Fruit fly (Drosophila melanogaster): ENCODE measurements around the gene CG43198.

The CG43198 gene

DNA sequence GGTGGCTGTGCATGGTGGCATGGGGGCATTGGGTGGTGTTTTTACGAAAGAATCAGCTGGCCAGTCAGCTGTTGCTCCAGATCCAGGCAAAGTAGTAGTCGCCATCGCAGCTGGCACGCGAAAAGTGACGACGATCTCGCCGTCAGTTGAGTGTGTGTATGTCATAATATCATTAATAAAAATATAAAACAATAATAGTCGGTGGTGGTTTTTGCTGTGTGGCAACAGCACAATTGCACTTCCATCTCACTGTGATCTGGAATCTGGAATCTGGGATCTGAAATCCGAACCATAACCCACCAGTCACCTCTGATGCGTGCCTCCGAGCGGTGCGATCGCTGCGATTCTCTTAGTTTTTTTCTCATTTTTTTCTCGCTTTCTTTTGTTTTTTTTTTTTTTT, 34.8 kb downstream of the CG43198 start, which contains the start of gene rumpel:
rumpel (plus strand) TSS at position 301 of the 400 bp plus-strand sequence.
- TF ChIP-seq CG14655 (GFP tag; optimal IDR thresholded peaks at IDR 0.05) (no peak), CG8301 (tag; optimal IDR thresholded peaks at IDR 0.05) (no peak), Snoo (tag; optimal IDR thresholded peaks at IDR 0.05) (no peak), Pif1A (GFP tag; optimal IDR thresholded peaks at IDR 0.05) (no peak), CG13204 (GFP tag; optimal IDR thresholded peaks at IDR 0.05) (no peak), rn (GFP tag; IDR thresholded peaks at IDR 0.05) (no peak), gl (tag; optimal IDR thresholded peaks at IDR 0.05) (no peak), CG8159 (tag; optimal IDR thresholded peaks at IDR 0.05) (no peak), CG12605 (GFP tag; IDR thresholded peaks at IDR 0.05) (no peak), CG4496 (GFP tag; IDR thresholded peaks at IDR 0.05) (no peak), Ets98B (GFP tag; IDR thresholded peaks at IDR 0.05) (no peak), CG32121 (GFP tag; IDR thresholded peaks at IDR 0.05) (no peak), CG15710 (tag; optimal IDR thresholded peaks at IDR 0.05) (no peak), CG9948 (tag; optimal IDR thresholded peaks at IDR 0.05) (no peak), CG17806 (tag; optimal IDR thresholded peaks at IDR 0.05) (no peak), CG10348 (GFP tag; IDR thresholded peaks at IDR 0.05) (no peak), CG34367 (tag; optimal IDR thresholded peaks at IDR 0.05) (no peak), Pif1B (GFP tag; optimal IDR thresholded peaks at IDR 0.05) (no peak)

DNA sequence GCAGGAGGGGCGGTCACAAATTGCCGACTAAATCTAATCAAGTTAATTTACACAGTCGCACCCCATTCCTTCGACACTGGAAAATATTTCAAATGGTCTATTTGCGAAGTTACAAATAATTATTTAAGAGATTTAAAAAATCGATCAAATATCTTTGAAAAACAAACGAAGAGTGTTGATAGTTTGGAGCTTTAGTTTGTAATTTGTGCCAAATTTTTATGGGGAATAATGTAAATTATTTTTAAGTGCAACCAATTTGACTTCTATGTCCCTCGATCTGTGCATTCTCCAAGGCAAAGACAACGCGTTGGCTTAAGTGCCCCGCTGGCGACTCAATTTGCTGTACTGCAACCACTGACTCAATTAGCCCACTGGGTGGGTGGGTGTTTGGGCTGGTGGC, 35.3 kb downstream of the CG43198 start:
- no peak for TF ChIP-seq D1 (tag; optimal IDR thresholded peaks at IDR 0.05)
- TF ChIP-seq CG32121 (GFP tag; IDR thresholded peaks at IDR 0.05), result no peak
- TF ChIP-seq EcR (GFP tag; optimal IDR thresholded peaks at IDR 0.05), result no peak
- no peak for TF ChIP-seq CG34367 (tag; optimal IDR thresholded peaks at IDR 0.05)
- no peak for TF ChIP-seq CG14655 (GFP tag; optimal IDR thresholded peaks at IDR 0.05)
- no peak for TF ChIP-seq CG9948 (tag; optimal IDR thresholded peaks at IDR 0.05)
- TF ChIP-seq CG10348 (GFP tag; IDR thresholded peaks at IDR 0.05), result no peak
- no peak for TF ChIP-seq CG8159 (tag; optimal IDR thresholded peaks at IDR 0.05)

DNA sequence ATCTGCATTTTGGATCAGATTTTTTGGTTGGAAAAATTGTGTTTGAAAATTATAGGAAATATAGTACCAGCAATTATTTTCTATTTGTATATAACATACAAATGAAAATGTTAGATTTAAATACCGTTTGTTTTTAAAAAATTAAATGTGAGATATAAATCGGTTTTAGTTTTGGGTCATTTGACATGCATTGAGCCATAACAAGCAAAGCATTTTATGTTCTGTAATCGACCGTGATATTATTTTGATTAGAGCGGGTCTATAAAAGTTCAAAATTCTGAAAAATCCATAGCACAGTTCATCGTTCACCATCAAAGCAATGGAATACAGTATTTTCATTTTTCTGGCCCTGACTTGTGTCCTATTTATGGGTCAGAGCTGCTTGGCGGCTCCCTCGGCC, 36.2 kb downstream of the CG43198 start, which contains the start of gene CG34337:
CG34337 (plus strand) TSS at position 301 of the 400 bp plus-strand sequence.
- TF ChIP-seq CG8301 (tag; optimal IDR thresholded peaks at IDR 0.05), result no peak
- no peak for TF ChIP-seq Pif1A (GFP tag; optimal IDR thresholded peaks at IDR 0.05)
- no peak for TF ChIP-seq Pif1B (GFP tag; optimal IDR thresholded peaks at IDR 0.05)

DNA sequence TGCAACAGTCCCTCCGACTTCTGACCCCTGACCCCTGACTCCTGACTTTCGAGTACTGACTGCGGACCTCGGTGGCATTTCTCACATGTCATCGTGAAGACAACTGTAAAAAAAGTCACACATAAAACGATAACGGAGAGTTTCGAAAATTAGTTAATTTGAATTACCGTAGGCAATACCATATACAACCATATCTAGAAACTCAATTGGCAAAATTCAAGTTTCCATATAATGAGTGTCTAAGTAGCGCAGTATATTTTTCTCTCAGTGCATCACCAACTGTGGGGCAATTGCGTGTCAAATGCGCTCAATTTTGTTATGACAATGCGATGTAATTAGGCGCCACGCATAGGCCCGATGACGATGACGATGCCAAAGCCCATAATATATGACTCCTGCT, 38.1 kb downstream of the CG43198 start:
- no peak for TF ChIP-seq CG4496 (GFP tag; IDR thresholded peaks at IDR 0.05)
- no peak for TF ChIP-seq rn (GFP tag; IDR thresholded peaks at IDR 0.05)
- no peak for TF ChIP-seq Pif1B (GFP tag; optimal IDR thresholded peaks at IDR 0.05)
- no peak for TF ChIP-seq CG15710 (tag; optimal IDR thresholded peaks at IDR 0.05)
- TF ChIP-seq fd96Ca (GFP tag; IDR thresholded peaks at IDR 0.05), result no peak
- no peak for TF ChIP-seq Snoo (tag; optimal IDR thresholded peaks at IDR 0.05)
- no peak for TF ChIP-seq EcR (GFP tag; optimal IDR thresholded peaks at IDR 0.05)
- TF ChIP-seq CG34367 (tag; optimal IDR thresholded peaks at IDR 0.05), result no peak
- no peak for TF ChIP-seq CG10348 (GFP tag; IDR thresholded peaks at IDR 0.05)
- TF ChIP-seq CG8301 (tag; optimal IDR thresholded peaks at IDR 0.05), result no peak
- TF ChIP-seq CG9948 (tag; optimal IDR thresholded peaks at IDR 0.05), result no peak
- TF ChIP-seq Ets98B (GFP tag; IDR thresholded peaks at IDR 0.05), result no peak
- no peak for TF ChIP-seq CG13204 (GFP tag; optimal IDR thresholded peaks at IDR 0.05)

DNA sequence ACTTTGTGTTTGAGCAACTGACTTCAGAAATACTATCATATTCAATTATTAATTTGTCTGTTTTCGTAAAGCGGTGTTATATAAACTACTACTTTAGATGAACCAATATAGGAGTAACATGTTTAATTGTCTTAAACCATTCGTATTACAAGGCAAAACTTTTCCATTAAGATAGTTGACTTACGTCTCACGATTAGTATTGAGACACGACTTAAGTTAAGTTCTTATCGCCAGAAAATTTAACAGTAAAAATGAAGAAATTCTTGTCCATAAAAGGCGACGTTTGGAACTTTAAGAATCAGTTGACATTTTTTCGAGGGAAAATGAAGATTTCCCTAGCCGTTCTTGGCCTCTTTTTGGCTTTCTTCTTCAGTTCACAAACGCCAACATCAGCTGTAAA, 39.6 kb downstream of the CG43198 start, which contains the start of gene CG42705:
CG42705 (plus strand) TSS at position 301 of the 400 bp plus-strand sequence.
- no peak for TF ChIP-seq CG13204 (GFP tag; optimal IDR thresholded peaks at IDR 0.05)
- no peak for TF ChIP-seq CG34367 (tag; optimal IDR thresholded peaks at IDR 0.05)
- TF ChIP-seq CG10348 (GFP tag; IDR thresholded peaks at IDR 0.05), result no peak
- TF ChIP-seq EcR (GFP tag; optimal IDR thresholded peaks at IDR 0.05), result no peak
- TF ChIP-seq CG4496 (GFP tag; IDR thresholded peaks at IDR 0.05), result no peak
- no peak for TF ChIP-seq fd96Ca (GFP tag; IDR thresholded peaks at IDR 0.05)
- TF ChIP-seq CG15710 (tag; optimal IDR thresholded peaks at IDR 0.05), result no peak
- no peak for TF ChIP-seq Pif1A (GFP tag; optimal IDR thresholded peaks at IDR 0.05)
- TF ChIP-seq CG8301 (tag; optimal IDR thresholded peaks at IDR 0.05), result no peak
- no peak for TF ChIP-seq CG12605 (GFP tag; IDR thresholded peaks at IDR 0.05)
- no peak for TF ChIP-seq CG14655 (GFP tag; optimal IDR thresholded peaks at IDR 0.05)
- TF ChIP-seq CG8159 (tag; optimal IDR thresholded peaks at IDR 0.05), result no peak
- TF ChIP-seq Pif1B (GFP tag; optimal IDR thresholded peaks at IDR 0.05), result no peak
- TF ChIP-seq Snoo (tag; optimal IDR thresholded peaks at IDR 0.05), result no peak
- no peak for TF ChIP-seq CG17806 (tag; optimal IDR thresholded peaks at IDR 0.05)
- TF ChIP-seq CG9948 (tag; optimal IDR thresholded peaks at IDR 0.05), result no peak
- no peak for TF ChIP-seq gl (tag; optimal IDR thresholded peaks at IDR 0.05)

DNA sequence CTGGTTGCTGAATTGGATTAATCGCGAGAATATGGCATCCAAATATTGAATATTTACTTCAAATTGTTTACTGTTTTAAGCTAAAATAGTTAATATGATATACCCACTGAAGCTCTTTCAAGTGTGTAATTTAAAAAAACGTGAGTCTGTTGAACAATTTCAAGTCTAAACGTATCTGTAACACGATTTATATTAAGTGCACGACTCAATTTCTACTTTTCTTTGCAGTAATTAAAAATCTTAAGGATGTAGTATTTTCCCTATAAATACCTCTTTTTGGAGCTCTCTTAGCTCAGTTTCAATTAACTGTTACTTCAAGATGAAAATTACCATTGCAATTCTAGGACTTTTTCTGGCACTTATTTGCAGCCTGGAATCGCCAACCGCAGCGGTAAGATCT, 40.8 kb downstream of the CG43198 start, which contains the start of gene CG42704:
CG42704 (plus strand) TSS at position 301 of the 400 bp plus-strand sequence.
- TF ChIP-seq CG8301 (tag; optimal IDR thresholded peaks at IDR 0.05) (no peak), D1 (tag; optimal IDR thresholded peaks at IDR 0.05) (no peak), CG17806 (tag; optimal IDR thresholded peaks at IDR 0.05) (no peak), CG14655 (GFP tag; optimal IDR thresholded peaks at IDR 0.05) (no peak), Pif1B (GFP tag; optimal IDR thresholded peaks at IDR 0.05) (no peak), Pif1A (GFP tag; optimal IDR thresholded peaks at IDR 0.05) (no peak), CG34367 (tag; optimal IDR thresholded peaks at IDR 0.05) (no peak), rn (GFP tag; IDR thresholded peaks at IDR 0.05) (no peak), CG10348 (GFP tag; IDR thresholded peaks at IDR 0.05) (no peak), Ets98B (GFP tag; IDR thresholded peaks at IDR 0.05) (no peak)

DNA sequence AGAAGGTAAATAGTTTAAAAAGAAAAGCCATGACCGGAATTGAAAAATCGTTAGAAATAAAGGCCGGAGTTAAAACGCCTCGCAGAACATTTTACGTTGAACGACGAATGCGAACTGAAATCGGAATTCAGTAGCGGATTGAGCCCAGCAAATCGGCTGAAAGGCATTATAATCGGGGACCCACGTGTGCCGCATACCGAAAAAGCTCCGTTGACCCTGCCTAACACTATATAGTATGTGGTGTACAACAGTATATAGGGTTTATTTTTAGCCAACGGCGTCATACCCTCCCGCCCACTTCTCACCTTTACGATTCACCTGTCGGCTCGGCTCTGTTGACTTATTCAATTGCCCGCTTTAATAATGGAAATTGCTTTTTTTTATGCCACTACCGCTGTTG, 41.3 kb downstream of the CG43198 start, which contains the start of gene CG42246:
CG42246 (minus strand) TSS at position 101 of the 400 bp plus-strand sequence.
- no peak for TF ChIP-seq Pif1A (GFP tag; optimal IDR thresholded peaks at IDR 0.05)
- no peak for TF ChIP-seq CG14655 (GFP tag; optimal IDR thresholded peaks at IDR 0.05)

Data from whole organism, pupa.